Worm (Caenorhabditis elegans): ENCODE results near the gene C14A6.6.

ce11 chrV:18133177-18133576 is 33.9 kb downstream of the C14A6.6 start, which contains the start of gene Y37H2A.18:
- TF ChIP-seq tab-1 (GFP tag; IDR thresholded peaks at IDR 0.05) (no peak), T22C8.4 (GFP tag; IDR thresholded peaks at IDR 0.05) (no peak), klf-2 (GFP tag; conservative IDR thresholded peaks at IDR 0.05) (no peak), flt-1 (GFP tag; IDR thresholded peaks at IDR 0.05) (no peak), ref-1 (GFP tag; conservative IDR thresholded peaks at IDR 0.05) (no peak), ztf-23 (GFP tag; IDR thresholded peaks at IDR 0.05) (no peak), cog-1 (tag; optimal IDR thresholded peaks at IDR 0.05) (no peak), ztf-29 (GFP tag; IDR thresholded peaks at IDR 0.05) (no peak)

Data from whole organism, midembryonic.